Worm (Caenorhabditis elegans) whole organism, L4 larva: ENCODE measurements around the gene F31F4.11.

Experiments
- F26F4.8 ChIP-seq: fragments of 200-800 bp; sonication (Bioruptor generic); conservative IDR thresholded peaks from 2 replicates; pipeline ENCODE4 v1.3.6; 2022; ENCODE audit warnings: missing genetic modification characterization, missing compliant biosample characterization
- R02D3.7 ChIP-seq: fragments of 150-350 bp; sonication (generic microtip); optimal IDR thresholded peaks from 3 replicates; lab custom pipeline; 2014; ENCODE audit warnings: missing biosample characterization, missing genetic modification characterization
- Y105C5A.15 ChIP-seq: fragments of 200-800 bp; sonication (Bioruptor generic); IDR thresholded peaks from 2 replicates; pipeline ENCODE4 v1.3.6; 2022; ENCODE audit warnings: missing genetic modification characterization, missing compliant biosample characterization
- Y48G9A.11 ChIP-seq: fragments of 200-800 bp; sonication (Bioruptor generic); IDR thresholded peaks from 2 replicates; pipeline ENCODE4 v1.3.6; 2022; ENCODE audit warnings: missing genetic modification reagents, missing genetic modification characterization, missing compliant biosample characterization
- ZK546.5 ChIP-seq, 2 experiments: sonication (generic microtip); optimal IDR thresholded peaks; 2 replicates each; lab custom pipeline; 2017; ENCODE audit warnings: missing biosample characterization in 2 of 2, missing genetic modification characterization in 2 of 2
- aha-1 ChIP-seq: fragments of 150-350 bp; peaks from one replicate; lab custom pipeline; 2014; ENCODE audit warnings: missing biosample characterization, missing genetic modification characterization
- ceh-20 ChIP-seq: fragments of 200-800 bp; sonication (Bioruptor generic); IDR thresholded peaks from 2 replicates; pipeline ENCODE4 v1.3.6; 2022; ENCODE audit warnings: missing genetic modification reagents, missing genetic modification characterization, missing compliant biosample characterization
- ceh-28 ChIP-seq: fragments of 150-350 bp; optimal IDR thresholded peaks from 2 replicates; lab custom pipeline; 2014; ENCODE audit warnings: missing biosample characterization, missing genetic modification reagents, missing genetic modification characterization
- ceh-32 ChIP-seq: sonication (generic microtip); optimal IDR thresholded peaks from 2 replicates; lab custom pipeline; 2016; ENCODE audit warnings: mild to moderate bottlenecking, missing genetic modification characterization, missing compliant biosample characterization; ENCODE audit not compliant: poor library complexity
- ceh-62 ChIP-seq: sonication (generic microtip); optimal IDR thresholded peaks from 2 replicates; lab custom pipeline; 2017; ENCODE audit warnings: missing biosample characterization, missing genetic modification characterization
- cey-2 ChIP-seq: sonication (generic microtip); optimal IDR thresholded peaks from 3 replicates; lab custom pipeline; 2017; ENCODE audit warnings: missing genetic modification characterization, mild to moderate bottlenecking, missing compliant biosample characterization, antibody characterized with exemption, borderline replicate concordance; ENCODE audit not compliant: insufficient read depth
- daf-12 ChIP-seq: fragments of 150-350 bp; optimal IDR thresholded peaks from 2 replicates; lab custom pipeline; 2014; ENCODE audit warnings: missing biosample characterization, missing genetic modification reagents, missing genetic modification characterization
- daf-16 ChIP-seq, 3 experiments: sonication (generic microtip); optimal IDR thresholded peaks; 2 replicates each; lab custom pipeline; 2016 to 2017; ENCODE audit warnings: missing genetic modification characterization in 3 of 3, missing genetic modification reagents in 3 of 3, mild to moderate bottlenecking in 2 of 3, missing compliant biosample characterization in 2 of 3, missing biosample characterization in 1 of 3, moderate library complexity in 1 of 3
- daf-19 ChIP-seq: fragments of 200-800 bp; sonication (Bioruptor generic); conservative IDR thresholded peaks from 2 replicates; pipeline ENCODE4 v1.3.6; 2022; ENCODE audit warnings: missing genetic modification characterization, missing compliant biosample characterization
- dmd-8 ChIP-seq: fragments of 200-800 bp; sonication (Bioruptor generic); IDR thresholded peaks from 2 replicates; pipeline ENCODE4 v1.3.6; 2022; ENCODE audit warnings: missing genetic modification characterization, missing compliant biosample characterization
- dmd-9 ChIP-seq: fragments of 200-800 bp; sonication (Bioruptor generic); IDR thresholded peaks from 2 replicates; pipeline ENCODE4 v1.3.6; 2022; ENCODE audit warnings: missing genetic modification reagents, missing genetic modification characterization, missing compliant biosample characterization
- dpl-1 ChIP-seq: fragments of 150-350 bp; optimal IDR thresholded peaks from 2 replicates; lab custom pipeline; 2014; ENCODE audit warnings: missing biosample characterization, missing genetic modification reagents, missing genetic modification characterization
- dve-1 ChIP-seq: sonication (generic microtip); optimal IDR thresholded peaks from 2 replicates; lab custom pipeline; 2017; ENCODE audit warnings: antibody characterized with exemption, mild to moderate bottlenecking, missing genetic modification characterization, missing compliant biosample characterization; ENCODE audit not compliant: insufficient read depth
- fkh-10 ChIP-seq: fragments of 150-350 bp; optimal IDR thresholded peaks from 2 replicates; lab custom pipeline; 2014; ENCODE audit warnings: missing biosample characterization, missing genetic modification reagents, missing genetic modification characterization
- hif-1 ChIP-seq, 2 experiments: sonication (generic microtip); optimal IDR thresholded peaks; 2 replicates each; lab custom pipeline; 2016 to 2017; ENCODE audit warnings: missing compliant biosample characterization in 2 of 2, missing genetic modification characterization in 2 of 2, missing genetic modification reagents in 2 of 2, missing genotype in 2 of 2, mild to moderate bottlenecking in 1 of 2
- hlh-11 ChIP-seq: fragments of 200-800 bp; sonication (Bioruptor generic); optimal IDR thresholded peaks from 2 replicates; lab custom pipeline; 2018; ENCODE audit warnings: mild to moderate bottlenecking, missing genetic modification characterization, missing compliant biosample characterization
- hlh-30 ChIP-seq: sonication (generic microtip); optimal IDR thresholded peaks from 2 replicates; lab custom pipeline; 2017; ENCODE audit warnings: antibody characterized with exemption, mild to moderate bottlenecking, missing genetic modification characterization, missing compliant biosample characterization; ENCODE audit not compliant: insufficient read depth
- hmg-1.1 ChIP-seq: fragments of 200-800 bp; sonication (Bioruptor generic); IDR thresholded peaks from 2 replicates; pipeline ENCODE4 v1.3.6; 2022; ENCODE audit warnings: missing genetic modification reagents, missing genetic modification characterization, missing compliant biosample characterization
- jun-1 ChIP-seq: fragments of 150-350 bp; optimal IDR thresholded peaks from 2 replicates; lab custom pipeline; 2014; ENCODE audit warnings: missing biosample characterization, missing genetic modification reagents, missing genetic modification characterization
- lin-29 ChIP-seq: fragments of 200-800 bp; sonication (Bioruptor generic); IDR thresholded peaks from 2 replicates; pipeline ENCODE4 v1.3.6; 2022; ENCODE audit warnings: missing genetic modification reagents, missing genetic modification characterization, missing compliant biosample characterization
- lin-38 ChIP-seq: fragments of 200-800 bp; sonication (Bioruptor generic); IDR thresholded peaks from 2 replicates; pipeline ENCODE4 v1.3.6; 2022; ENCODE audit warnings: missing genetic modification reagents, missing genetic modification characterization, missing compliant biosample characterization
- lir-3 ChIP-seq: sonication (generic microtip); optimal IDR thresholded peaks from 2 replicates; lab custom pipeline; 2016; ENCODE audit warnings: mild to moderate bottlenecking, missing genetic modification characterization, missing compliant biosample characterization
- madf-5 ChIP-seq, 2 experiments: fragments of 200-800 bp; sonication (Bioruptor generic); IDR thresholded peaks; 2 replicates each; pipeline ENCODE4 v1.3.6; 2022; ENCODE audit warnings: missing compliant biosample characterization in 2 of 2, missing genetic modification characterization in 2 of 2
- mdl-1 ChIP-seq, 2 experiments: fragments of 150-350 bp in 1 of 2; sonication (generic microtip) in 1 of 2; optimal IDR thresholded peaks; 2 replicates each; lab custom pipeline; 2014 to 2017; ENCODE audit warnings: missing biosample characterization in 2 of 2, missing genetic modification characterization in 2 of 2
- mdt-29 ChIP-seq: fragments of 200-800 bp; sonication (Bioruptor generic); IDR thresholded peaks from 2 replicates; pipeline ENCODE4 v1.3.6; 2022; ENCODE audit warnings: missing genetic modification reagents, missing genetic modification characterization, missing compliant biosample characterization
- mes-2 ChIP-seq: sonication (generic microtip); optimal IDR thresholded peaks from 2 replicates; lab custom pipeline; 2016; ENCODE audit warnings: missing genotype, mild to moderate bottlenecking, missing genetic modification characterization, missing compliant biosample characterization; ENCODE audit not compliant: poor library complexity, severe bottlenecking
- nhr-102 ChIP-seq: sonication (generic microtip); optimal IDR thresholded peaks from 2 replicates; lab custom pipeline; 2016; ENCODE audit warnings: mild to moderate bottlenecking, missing genetic modification characterization, moderate library complexity, missing compliant biosample characterization
- nhr-11 ChIP-seq: fragments of 150-350 bp; optimal IDR thresholded peaks from 2 replicates; lab custom pipeline; 2014; ENCODE audit warnings: missing biosample characterization, missing genetic modification characterization
- nhr-28 ChIP-seq: fragments of 150-350 bp; optimal IDR thresholded peaks from 2 replicates; lab custom pipeline; 2014; ENCODE audit warnings: missing biosample characterization, missing genetic modification characterization
- nhr-77 ChIP-seq: fragments of 150-350 bp; optimal IDR thresholded peaks from 2 replicates; lab custom pipeline; 2014; ENCODE audit warnings: missing biosample characterization, missing genetic modification characterization
- pha-4 ChIP-seq, 2 experiments: fragments of 150-350 bp in 1 of 2; fragments of 200-800 bp in 1 of 2; sonication (Bioruptor generic) in 1 of 2; IDR thresholded peaks in 1 of 2; optimal IDR thresholded peaks in 1 of 2; 2 replicates each; pipeline versions ENCODE4 v1.3.6 to Lab custom; 2014 to 2022; ENCODE audit warnings: missing genetic modification characterization in 2 of 2, missing genetic modification reagents in 2 of 2, missing biosample characterization in 1 of 2, missing compliant biosample characterization in 1 of 2
- php-3 ChIP-seq: fragments of 200-800 bp; sonication (Bioruptor generic); IDR thresholded peaks from 2 replicates; pipeline ENCODE4 v1.3.6; 2022; ENCODE audit warnings: missing genetic modification reagents, missing genetic modification characterization, missing compliant biosample characterization
- pqm-1 ChIP-seq: sonication (generic microtip); optimal IDR thresholded peaks from 2 replicates; lab custom pipeline; 2017; ENCODE audit warnings: missing biosample characterization, missing genetic modification characterization
- rbr-2 ChIP-seq: sonication (generic microtip); optimal IDR thresholded peaks from 2 replicates; lab custom pipeline; 2016; ENCODE audit warnings: missing genotype, missing genetic modification characterization, missing compliant biosample characterization
- sdz-12 ChIP-seq: fragments of 200-800 bp; sonication (Bioruptor generic); optimal IDR thresholded peaks from 2 replicates; lab custom pipeline; 2018; ENCODE audit warnings: mild to moderate bottlenecking, missing genetic modification characterization, missing compliant biosample characterization
- set-16 ChIP-seq: fragments of 200-800 bp; sonication (Bioruptor generic); IDR thresholded peaks from 2 replicates; pipeline ENCODE4 v1.3.6; 2022; ENCODE audit warnings: missing genetic modification reagents, missing genetic modification characterization, missing compliant biosample characterization
- snpc-1.2 ChIP-seq: fragments of 200-800 bp; sonication (Bioruptor generic); IDR thresholded peaks from 2 replicates; pipeline ENCODE4 v1.3.6; 2022; ENCODE audit warnings: missing genetic modification reagents, missing genetic modification characterization, missing compliant biosample characterization
- snpc-4 ChIP-seq: fragments of 150-350 bp; optimal IDR thresholded peaks from 2 replicates; lab custom pipeline; 2014; ENCODE audit warnings: missing biosample characterization, missing genetic modification characterization
- spr-3 ChIP-seq: fragments of 200-800 bp; sonication (Bioruptor generic); optimal IDR thresholded peaks from 2 replicates; lab custom pipeline; 2018; ENCODE audit warnings: mild to moderate bottlenecking, missing genetic modification characterization, missing compliant biosample characterization
- tag-97 ChIP-seq: fragments of 200-800 bp; sonication (Bioruptor generic); IDR thresholded peaks from 2 replicates; pipeline ENCODE4 v1.3.6; 2022; ENCODE audit warnings: missing genetic modification characterization, missing compliant biosample characterization
- tra-1 ChIP-seq: fragments of 200-800 bp; sonication (Bioruptor generic); IDR thresholded peaks from 2 replicates; pipeline ENCODE4 v1.3.6; 2022; ENCODE audit warnings: missing genetic modification reagents, missing genetic modification characterization, missing compliant biosample characterization
- vab-7 ChIP-seq: fragments of 200-800 bp; sonication (Bioruptor generic); IDR thresholded peaks from 2 replicates; pipeline ENCODE4 v1.3.6; 2022; ENCODE audit warnings: missing genetic modification reagents, missing genetic modification characterization, missing compliant biosample characterization
- ztf-11 ChIP-seq: fragments of 150-350 bp; optimal IDR thresholded peaks from 2 replicates; lab custom pipeline; 2014; ENCODE audit warnings: missing biosample characterization, missing genetic modification characterization

Gene F31F4.11

ce11 chrV:689538-689937 is 25.3 kb upstream of the F31F4.11 start (continued):
- TF ChIP-seq hmg-1.1 (GFP tag; lab: Robert Waterston, UW) (no peak), rbr-2 (tag; lab: Kevin White, UChicago) (no peak), daf-12 (tag; lab: Kevin White, UChicago) (no peak), pha-4 (GFP tag; IDR thresholded peaks at IDR 0.05; lab: Robert Waterston, UW) (no peak), pha-4 (tag; optimal IDR thresholded peaks at IDR 0.05; lab: Kevin White, UChicago) (no peak), lir-3 (no peak), snpc-4 (no peak), dmd-9 (GFP tag; lab: Robert Waterston, UW) (no peak), fkh-10 (GFP tag; lab: Kevin White, UChicago) (no peak), mdt-29 (GFP tag; lab: Robert Waterston, UW) (no peak), nhr-28 (tag; lab: Kevin White, UChicago) (no peak), Y48G9A.11 (GFP tag; lab: Robert Waterston, UW) (no peak), mdl-1 (tag; optimal IDR thresholded peaks at IDR 0.05; lab: Kevin White, UChicago) (no peak), hlh-11 (tag; lab: Kevin White, UChicago) (no peak), Y105C5A.15 (GFP tag; lab: Robert Waterston, UW) (no peak), set-16 (GFP tag; lab: Robert Waterston, UW) (peak; percentile 87), nhr-102 (no peak), madf-5 (GFP tag; IDR thresholded peaks at IDR 0.05; lab: Robert Waterston, UW) (0 out of 4 replicates have a peak, but pooled peaks of 1 of the 2 experiments have one; percentile 24), lin-29 (no peak)
- TF ChIP-seq, all 104 proteins: peak for 4

- TF ChIP-seq mes-2 (tag; lab: Kevin White, UChicago) (no peak), lin-38 (no peak), cey-2 (tag; lab: Kevin White, UChicago) (no peak), vab-7 (GFP tag; lab: Robert Waterston, UW) (no peak), ceh-28 (no peak), ZK546.5 (tag; optimal IDR thresholded peaks at IDR 0.05; lab: Kevin White, UChicago) (no peak), dpl-1 (GFP tag; lab: Kevin White, UChicago) (no peak), spr-3 (GFP tag; lab: Kevin White, UChicago) (no peak), dmd-8 (no peak), ceh-20 (GFP tag; lab: Robert Waterston, UW) (no peak)
These were observed 23.1 kb upstream of the F31F4.11 start, which contains the start of gene H25P19.1 for ce11 chrV:687384-687783. Gene H25P19.1, plus strand, starts transcription at chrV:687684.

- no peak for TF ChIP-seq tag-97 (GFP tag; lab: Robert Waterston, UW)
- TF ChIP-seq nhr-11 (tag; lab: Kevin White, UChicago), result no peak
- TF ChIP-seq dpl-1 (GFP tag; lab: Kevin White, UChicago), result no peak
- TF ChIP-seq hif-1 (tag; optimal IDR thresholded peaks at IDR 0.05; lab: Kevin White, UChicago), result no peak
- no peak for TF ChIP-seq tra-1 (GFP tag; lab: Robert Waterston, UW)
- TF ChIP-seq aha-1 (tag; lab: Kevin White, UChicago), result peak; percentile 55
- TF ChIP-seq ztf-11 (tag; lab: Kevin White, UChicago), result no peak
- no peak for TF ChIP-seq vab-7 (GFP tag; lab: Robert Waterston, UW)
- TF ChIP-seq daf-19 (GFP tag; lab: Robert Waterston, UW), result no peak
- TF ChIP-seq pqm-1 (tag; lab: Kevin White, UChicago), result peak; percentile 75
- no peak for TF ChIP-seq F26F4.8
- TF ChIP-seq ceh-62 (tag; lab: Kevin White, UChicago), result no peak
- TF ChIP-seq R02D3.7 (tag; lab: Kevin White, UChicago), result no peak
- no peak for TF ChIP-seq jun-1 (tag; lab: Kevin White, UChicago)
- peak; percentile 63 for TF ChIP-seq nhr-77 (tag; lab: Kevin White, UChicago)
- peak; percentile 63 for TF ChIP-seq nhr-28 (tag; lab: Kevin White, UChicago)
- TF ChIP-seq ceh-32 (tag; lab: Kevin White, UChicago), result no peak
- TF ChIP-seq sdz-12 (GFP tag; lab: Kevin White, UChicago), result no peak
- TF ChIP-seq hlh-30 (tag; lab: Kevin White, UChicago), result no peak
- no peak for TF ChIP-seq daf-16 (GFP tag; optimal IDR thresholded peaks at IDR 0.05; lab: Kevin White, UChicago)
- peak; percentile 81 for TF ChIP-seq daf-16 (tag; optimal IDR thresholded peaks at IDR 0.05; lab: Kevin White, UChicago)
- peak; percentile 47 for TF ChIP-seq dve-1 (tag; lab: Kevin White, UChicago)
- no peak for TF ChIP-seq snpc-1.2
- peak; percentile 83 for TF ChIP-seq php-3 (GFP tag; lab: Robert Waterston, UW)
These were observed 19.6 kb upstream of the F31F4.11 start, which contains the start of gene F31F4.1 for ce11 chrV:683858-684257. Gene F31F4.1, plus strand, starts transcription at chrV:684060.
